Worm (Caenorhabditis elegans) whole organism, L2 larva: ENCODE results near the gene F16G10.1.

Experiments
- C34F6.9 ChIP-seq: fragments of 150-350 bp; optimal IDR thresholded peaks from 2 replicates; lab custom pipeline; 2014; ENCODE audit warnings: missing biosample characterization, missing genetic modification characterization
- F13H6.1 ChIP-seq: sonication (generic microtip); optimal IDR thresholded peaks from 2 replicates; lab custom pipeline; 2016; ENCODE audit warnings: missing genetic modification characterization, missing compliant biosample characterization
- R02D3.7 ChIP-seq: fragments of 150-350 bp; optimal IDR thresholded peaks from 2 replicates; lab custom pipeline; 2014; ENCODE audit warnings: missing biosample characterization, missing genetic modification characterization
- Y55F3AM.14 ChIP-seq: fragments of 200-800 bp; sonication (Bioruptor generic); optimal IDR thresholded peaks from 2 replicates; lab custom pipeline; 2018; ENCODE audit warnings: mild to moderate bottlenecking, missing genetic modification characterization, missing compliant biosample characterization
- alr-1 ChIP-seq: fragments of 150-350 bp; optimal IDR thresholded peaks from 2 replicates; lab custom pipeline; 2014; ENCODE audit warnings: missing biosample characterization, missing genetic modification characterization
- aly-2 ChIP-seq: fragments of 150-350 bp; optimal IDR thresholded peaks from 2 replicates; lab custom pipeline; 2014; ENCODE audit warnings: missing biosample characterization, missing genetic modification characterization
- ama-1 ChIP-seq: fragments of 150-350 bp; optimal IDR thresholded peaks from 2 replicates; lab custom pipeline; 2018; ENCODE audit warnings: inconsistent platforms
- blmp-1 ChIP-seq: sonication (generic microtip); optimal IDR thresholded peaks from 2 replicates; lab custom pipeline; 2017; ENCODE audit warnings: missing genetic modification characterization, mild to moderate bottlenecking, missing compliant biosample characterization, antibody characterized with exemption, moderate library complexity; ENCODE audit not compliant: insufficient read depth
- ceh-16 ChIP-seq: fragments of 150-350 bp; optimal IDR thresholded peaks from 2 replicates; lab custom pipeline; 2014; ENCODE audit warnings: missing biosample characterization, missing genetic modification characterization
- ceh-82 ChIP-seq: fragments of 150-350 bp; optimal IDR thresholded peaks from 2 replicates; lab custom pipeline; 2014; ENCODE audit warnings: missing biosample characterization, missing genetic modification characterization
- elt-1 ChIP-seq: fragments of 150-350 bp; optimal IDR thresholded peaks from 2 replicates; lab custom pipeline; 2014; ENCODE audit warnings: missing biosample characterization, missing genetic modification characterization
- fos-1 ChIP-seq: fragments of 150-350 bp; optimal IDR thresholded peaks from 2 replicates; lab custom pipeline; 2014; ENCODE audit warnings: missing biosample characterization, missing genetic modification characterization
- gmeb-1 ChIP-seq: fragments of 150-350 bp; optimal IDR thresholded peaks from 2 replicates; lab custom pipeline; 2014; ENCODE audit warnings: missing biosample characterization, missing genetic modification characterization
- lin-11 ChIP-seq: fragments of 150-350 bp; sonication (generic microtip); optimal IDR thresholded peaks from 2 replicates; lab custom pipeline; 2014; ENCODE audit warnings: missing biosample characterization, missing genetic modification characterization, inconsistent platforms, mixed read lengths
- lin-39 ChIP-seq: fragments of 150-350 bp; optimal IDR thresholded peaks from 2 replicates; lab custom pipeline; 2014; ENCODE audit warnings: missing biosample characterization, missing genetic modification reagents, missing genetic modification characterization
- lsy-2 ChIP-seq, 2 experiments: fragments of 150-350 bp in 1 of 2; sonication (generic microtip) in 1 of 2; optimal IDR thresholded peaks; 2 replicates each; lab custom pipeline; 2014 to 2017; ENCODE audit warnings: missing biosample characterization in 2 of 2, missing genetic modification characterization in 2 of 2
- mab-5 ChIP-seq: fragments of 150-350 bp; optimal IDR thresholded peaks from 2 replicates; lab custom pipeline; 2014; ENCODE audit warnings: missing biosample characterization, missing genetic modification characterization
- mdl-1 ChIP-seq, 2 experiments: fragments of 150-350 bp in 1 of 2; sonication (generic microtip) in 1 of 2; optimal IDR thresholded peaks; 2 replicates each; lab custom pipeline; 2017; ENCODE audit warnings: missing biosample characterization in 2 of 2, missing genetic modification characterization in 2 of 2
- nhr-10 ChIP-seq: sonication (generic microtip); optimal IDR thresholded peaks from 2 replicates; lab custom pipeline; 2017; ENCODE audit warnings: missing biosample characterization, missing genetic modification characterization
- nhr-11 ChIP-seq: fragments of 150-350 bp; optimal IDR thresholded peaks from 2 replicates; lab custom pipeline; 2014; ENCODE audit warnings: missing biosample characterization, missing genetic modification characterization
- nhr-12 ChIP-seq: fragments of 150-350 bp; optimal IDR thresholded peaks from 2 replicates; lab custom pipeline; 2014; ENCODE audit warnings: missing biosample characterization, missing genetic modification characterization
- nhr-129 ChIP-seq: fragments of 150-350 bp; optimal IDR thresholded peaks from 2 replicates; lab custom pipeline; 2014; ENCODE audit warnings: missing biosample characterization, missing genetic modification characterization
- nhr-21 ChIP-seq: fragments of 150-350 bp; optimal IDR thresholded peaks from 2 replicates; lab custom pipeline; 2014; ENCODE audit warnings: missing biosample characterization, missing genetic modification characterization
- nhr-237 ChIP-seq: fragments of 150-350 bp; optimal IDR thresholded peaks from 2 replicates; lab custom pipeline; 2014; ENCODE audit warnings: missing biosample characterization, missing genetic modification characterization
- nhr-25 ChIP-seq: fragments of 150-350 bp; sonication (generic microtip); optimal IDR thresholded peaks from 3 replicates; lab custom pipeline; 2014; ENCODE audit warnings: missing biosample characterization, missing genetic modification characterization
- nhr-6 ChIP-seq: fragments of 150-350 bp; optimal IDR thresholded peaks from 2 replicates; lab custom pipeline; 2014; ENCODE audit warnings: missing biosample characterization, missing genetic modification characterization
- nhr-77 ChIP-seq: fragments of 150-350 bp; optimal IDR thresholded peaks from 2 replicates; lab custom pipeline; 2014; ENCODE audit warnings: missing biosample characterization, missing genetic modification characterization
- sem-4 ChIP-seq: fragments of 150-350 bp; optimal IDR thresholded peaks from 2 replicates; lab custom pipeline; 2014; ENCODE audit warnings: missing biosample characterization, missing genetic modification reagents, missing genetic modification characterization
- skn-1 ChIP-seq: sonication (generic microtip); optimal IDR thresholded peaks from 2 replicates; lab custom pipeline; 2017; ENCODE audit warnings: missing biosample characterization, missing genetic modification characterization
- sma-3 ChIP-seq: sonication (generic microtip); optimal IDR thresholded peaks from 2 replicates; lab custom pipeline; 2016; ENCODE audit warnings: missing genetic modification reagents, missing genetic modification characterization, missing compliant biosample characterization
- sma-9 ChIP-seq, 2 experiments: fragments of 150-350 bp in 1 of 2; sonication (generic microtip) in 1 of 2; optimal IDR thresholded peaks; 2 replicates each; lab custom pipeline; 2014 to 2016; ENCODE audit warnings: missing genetic modification characterization in 2 of 2, mild to moderate bottlenecking in 1 of 2, missing biosample characterization in 1 of 2, missing compliant biosample characterization in 1 of 2, missing genetic modification reagents in 1 of 2, moderate library complexity in 1 of 2
- unc-39 ChIP-seq: fragments of 150-350 bp; optimal IDR thresholded peaks from 2 replicates; lab custom pipeline; 2014; ENCODE audit warnings: missing biosample characterization, missing genetic modification characterization
- unc-62 ChIP-seq: fragments of 150-350 bp; optimal IDR thresholded peaks from 2 replicates; lab custom pipeline; 2014; ENCODE audit warnings: missing biosample characterization, missing genetic modification reagents, missing genetic modification characterization
- zag-1 ChIP-seq: fragments of 150-350 bp; optimal IDR thresholded peaks from 2 replicates; lab custom pipeline; 2014; ENCODE audit warnings: missing biosample characterization, missing genetic modification characterization
- ztf-11 ChIP-seq: sonication (generic microtip); optimal IDR thresholded peaks from 2 replicates; lab custom pipeline; 2017; ENCODE audit warnings: missing biosample characterization, missing genetic modification characterization
- ztf-4 ChIP-seq: fragments of 150-350 bp; optimal IDR thresholded peaks from 2 replicates; lab custom pipeline; 2014; ENCODE audit warnings: missing biosample characterization, missing genetic modification characterization

F16G10.1 gene

ce11 chrII:2403984-2404383, at the start of gene F16G10.1:
F16G10.1 (plus strand) TSS chrII:2404284.
- TF ChIP-seq zag-1 (tag; lab: Kevin White, UChicago) = no peak
- no peak for TF ChIP-seq Y55F3AM.14
- no peak for TF ChIP-seq mab-5
- no peak for TF ChIP-seq lin-11 (tag; lab: Kevin White, UChicago)
- TF ChIP-seq ama-1 (lab: Kevin White, UChicago) = no peak

ce11 chrII:2354476-2354875, 49.6 kb upstream of the F16G10.1 start, which contains the start of gene F43C11.2:
F43C11.2 (plus strand) TSS chrII:2354776.
- TF ChIP-seq mab-5 (no peak), blmp-1 (tag; lab: Kevin White, UChicago) (no peak), F13H6.1 (tag; lab: Kevin White, UChicago) (no peak), unc-62 (GFP tag; lab: Kevin White, UChicago) (no peak), nhr-12 (tag; lab: Kevin White, UChicago) (no peak), aly-2 (tag; lab: Kevin White, UChicago) (no peak), ztf-11 (tag; lab: Kevin White, UChicago) (no peak), nhr-77 (tag; lab: Kevin White, UChicago) (no peak), unc-39 (no peak), ama-1 (lab: Kevin White, UChicago) (no peak), ztf-4 (tag; lab: Kevin White, UChicago) (no peak), lin-39 (no peak), C34F6.9 (no peak), sem-4 (no peak), nhr-237 (tag; lab: Kevin White, UChicago) (no peak), Y55F3AM.14 (no peak), nhr-21 (tag; lab: Kevin White, UChicago) (no peak)

- TF ChIP-seq unc-39 (no peak), aly-2 (tag; lab: Kevin White, UChicago) (no peak), nhr-129 (no peak), fos-1 (tag; lab: Kevin White, UChicago) (no peak), Y55F3AM.14 (no peak), nhr-6 (tag; lab: Kevin White, UChicago) (no peak), alr-1 (tag; lab: Kevin White, UChicago) (no peak), C34F6.9 (no peak), nhr-10 (no peak), ztf-4 (tag; lab: Kevin White, UChicago) (no peak), skn-1 (tag; lab: Kevin White, UChicago) (no peak), elt-1 (no peak), R02D3.7 (tag; lab: Kevin White, UChicago) (no peak), lsy-2 (tag; optimal IDR thresholded peaks at IDR 0.05; lab: Kevin White, UChicago) (no peak), ceh-16 (tag; lab: Kevin White, UChicago) (no peak)
Measured at ce11 chrII:2356795-2357194, 47.3 kb upstream of the F16G10.1 start, which contains the start of gene F43C11.1. F43C11.1 (plus strand) TSS chrII:2357095.

ce11 chrII:2359965-2360364, 44.1 kb upstream of the F16G10.1 start, which contains the start of gene F43C11.16:
F43C11.16 (minus strand) TSS chrII:2360065.
- TF ChIP-seq ztf-11 (tag; lab: Kevin White, UChicago) = no peak
- no peak for TF ChIP-seq mdl-1 (tag; optimal IDR thresholded peaks at IDR 0.05; lab: Kevin White, UChicago)

- TF ChIP-seq ztf-4 (tag; lab: Kevin White, UChicago) (no peak), F13H6.1 (tag; lab: Kevin White, UChicago) (no peak), ceh-82 (tag; lab: Kevin White, UChicago) (no peak), skn-1 (tag; lab: Kevin White, UChicago) (no peak), lin-11 (tag; lab: Kevin White, UChicago) (no peak), sem-4 (no peak), sma-9 (GFP tag; optimal IDR thresholded peaks at IDR 0.05; lab: Kevin White, UChicago) (no peak), sma-9 (tag; optimal IDR thresholded peaks at IDR 0.05; lab: Kevin White, UChicago) (no peak), sma-3 (GFP tag; lab: Kevin White, UChicago) (no peak), nhr-12 (tag; lab: Kevin White, UChicago) (no peak), nhr-129 (no peak), ama-1 (lab: Kevin White, UChicago) (no peak), gmeb-1 (tag; lab: Kevin White, UChicago) (no peak), nhr-6 (tag; lab: Kevin White, UChicago) (no peak), nhr-25 (tag; lab: Kevin White, UChicago) (no peak), mdl-1 (tag; optimal IDR thresholded peaks at IDR 0.05; lab: Kevin White, UChicago) (no peak), nhr-11 (tag; lab: Kevin White, UChicago) (no peak)
Measured at ce11 chrII:2363673-2364072, 40.4 kb upstream of the F16G10.1 start, which contains the start of gene F43C11.11. F43C11.11 (minus strand) TSS chrII:2363773.
